Fruit fly (Drosophila melanogaster) whole organism, embryonic: ENCODE measurements around the gene Pmm2.

Experiments
- Bdp1 ChIP-seq: fragments of 200-800 bp; sonication (Bioruptor generic); optimal IDR thresholded peaks from 3 replicates; lab custom pipeline; 2016; ENCODE audit warnings: missing biosample characterization, missing genetic modification characterization
- CG1024 ChIP-seq: fragments of 200-800 bp; sonication (Bioruptor generic); IDR thresholded peaks from 2 replicates; pipeline ENCODE4 v1.3.6; 2022; ENCODE audit warnings: missing biosample characterization, missing genetic modification characterization
- CG11247 ChIP-seq: fragments of 200-800 bp; sonication (Bioruptor generic); IDR thresholded peaks from 2 replicates; pipeline ENCODE4 v1.3.6; 2022; ENCODE audit warnings: missing biosample characterization, missing genetic modification characterization
- CG11560 ChIP-seq: fragments of 200-800 bp; sonication (Bioruptor generic); IDR thresholded peaks from 3 replicates; pipeline ENCODE4 v1.3.6; 2022; ENCODE audit warnings: missing biosample characterization, missing genetic modification characterization
- CG11695 ChIP-seq: fragments of 200-800 bp; sonication (Bioruptor generic); IDR thresholded peaks from 3 replicates; pipeline ENCODE4 v1.3.6; 2022; ENCODE audit warnings: missing biosample characterization, missing genetic modification characterization
- CG12236 ChIP-seq: fragments of 200-800 bp; sonication (Bioruptor generic); optimal IDR thresholded peaks from 2 replicates; lab custom pipeline; 2016; ENCODE audit warnings: missing biosample characterization, missing genetic modification characterization
- CG15601 ChIP-seq: fragments of 200-800 bp; sonication (Bioruptor generic); optimal IDR thresholded peaks from 3 replicates; lab custom pipeline; 2019; ENCODE audit warnings: missing biosample characterization, mild to moderate bottlenecking, missing genetic modification characterization, moderate library complexity
- CG16815 ChIP-seq: fragments of 200-800 bp; sonication (Bioruptor generic); optimal IDR thresholded peaks from 3 replicates; lab custom pipeline; 2017; ENCODE audit warnings: missing biosample characterization, mild to moderate bottlenecking, missing genetic modification characterization
- CG17186 ChIP-seq: fragments of 200-800 bp; sonication (Bioruptor generic); optimal IDR thresholded peaks from 3 replicates; lab custom pipeline; 2017; ENCODE audit warnings: missing biosample characterization, missing genetic modification reagents, missing genetic modification characterization
- CG3281 ChIP-seq: fragments of 200-800 bp; sonication (Bioruptor generic); optimal IDR thresholded peaks from 3 replicates; lab custom pipeline; 2017; ENCODE audit warnings: missing biosample characterization, mild to moderate bottlenecking, missing genetic modification characterization
- CG3847 ChIP-seq: fragments of 200-800 bp; sonication (Bioruptor generic); IDR thresholded peaks from 2 replicates; pipeline ENCODE4 v1.3.6; 2022; ENCODE audit warnings: missing biosample characterization, missing genetic modification characterization
- CG4707 ChIP-seq: fragments of 200-800 bp; sonication (Bioruptor generic); optimal IDR thresholded peaks from 2 replicates; lab custom pipeline; 2018; ENCODE audit warnings: missing biosample characterization, mild to moderate bottlenecking, missing genetic modification characterization, moderate library complexity
- CG6254 ChIP-seq: fragments of 200-800 bp; sonication (Bioruptor generic); optimal IDR thresholded peaks from 3 replicates; lab custom pipeline; 2017; ENCODE audit warnings: mild to moderate bottlenecking, missing biosample characterization, missing genetic modification reagents, missing genetic modification characterization
- CG8089 ChIP-seq: fragments of 200-800 bp; sonication (Bioruptor generic); optimal IDR thresholded peaks from 3 replicates; lab custom pipeline; 2016; ENCODE audit warnings: missing biosample characterization, missing genetic modification characterization
- CG8924 ChIP-seq: fragments of 200-800 bp; optimal IDR thresholded peaks from 3 replicates; lab custom pipeline; 2019; ENCODE audit warnings: missing biosample characterization, mild to moderate bottlenecking, missing genetic modification characterization, moderate library complexity
- CG9797 ChIP-seq: fragments of 200-800 bp; sonication (Bioruptor generic); optimal IDR thresholded peaks from 3 replicates; lab custom pipeline; 2018; ENCODE audit warnings: missing biosample characterization, mild to moderate bottlenecking, missing genetic modification characterization
- D ChIP-seq, 2 experiments: fragments of 200-800 bp in 1 of 2; fragments of >200 bp in 1 of 2; sonication (Bioruptor generic) in 1 of 2; optimal IDR thresholded peaks; 2 replicates in 1 of 2; 3 replicates in 1 of 2; lab custom pipeline; 2017; ENCODE audit warnings: mild to moderate bottlenecking in 1 of 2, missing biosample characterization in 1 of 2, missing genetic modification characterization in 1 of 2, missing genetic modification reagents in 1 of 2
- Dip3 ChIP-seq: fragments of 200-800 bp; sonication (Bioruptor generic); optimal IDR thresholded peaks from 3 replicates; lab custom pipeline; 2016; ENCODE audit warnings: missing biosample characterization, missing genetic modification characterization
- E2f2 ChIP-seq: fragments of 200-800 bp; sonication (Bioruptor generic); IDR thresholded peaks from 2 replicates; pipeline ENCODE4 v1.3.6; 2022; ENCODE audit warnings: missing biosample characterization, missing genetic modification characterization
- Elba2 ChIP-seq: fragments of 200-800 bp; sonication (Bioruptor generic); optimal IDR thresholded peaks from 3 replicates; lab custom pipeline; 2016; ENCODE audit warnings: missing biosample characterization, missing genetic modification characterization
- GATAe ChIP-seq: fragments of 200-800 bp; sonication (Bioruptor generic); conservative IDR thresholded peaks from 2 replicates; pipeline ENCODE4 v1.3.6; 2022; ENCODE audit warnings: missing biosample characterization, missing genetic modification characterization
- Hr3 ChIP-seq: fragments of 200-800 bp; sonication (Bioruptor generic); optimal IDR thresholded peaks from 3 replicates; lab custom pipeline; 2016; ENCODE audit warnings: missing biosample characterization, missing genetic modification characterization
- Jarid2 ChIP-seq: fragments of 200-800 bp; sonication (Bioruptor generic); optimal IDR thresholded peaks from 3 replicates; lab custom pipeline; 2017; ENCODE audit warnings: mild to moderate bottlenecking, missing biosample characterization, missing genetic modification reagents, missing genetic modification characterization
- Lhr ChIP-seq: fragments of 200-800 bp; sonication (Bioruptor generic); optimal IDR thresholded peaks from 3 replicates; lab custom pipeline; 2017; ENCODE audit warnings: mild to moderate bottlenecking, missing biosample characterization, missing genetic modification reagents, missing genetic modification characterization
- Mrtf ChIP-seq: fragments of 200-800 bp; sonication (Bioruptor generic); IDR thresholded peaks from 3 replicates; pipeline ENCODE4 v1.3.6; 2022; ENCODE audit warnings: missing biosample characterization, missing genetic modification characterization
- Oaz ChIP-seq: fragments of 200-800 bp; sonication (Bioruptor generic); IDR thresholded peaks from 2 replicates; pipeline ENCODE4 v1.3.6; 2022; ENCODE audit warnings: missing biosample characterization, missing genetic modification characterization
- Sox102F ChIP-seq: fragments of 200-800 bp; sonication (Bioruptor generic); optimal IDR thresholded peaks from 2 replicates; lab custom pipeline; 2018; ENCODE audit warnings: missing biosample characterization, mild to moderate bottlenecking, missing genetic modification characterization, moderate library complexity
- Xbp1 ChIP-seq: fragments of 200-800 bp; sonication (Bioruptor generic); optimal IDR thresholded peaks from 3 replicates; lab custom pipeline; 2016; ENCODE audit warnings: missing biosample characterization, mild to moderate bottlenecking, missing genetic modification characterization
- amos ChIP-seq: fragments of 200-800 bp; sonication (Bioruptor generic); IDR thresholded peaks from 2 replicates; pipeline ENCODE4 v1.3.6; 2022; ENCODE audit warnings: missing biosample characterization, missing genetic modification characterization; ENCODE audit not compliant: partially characterized antibody
- br ChIP-seq: fragments of >200 bp; optimal IDR thresholded peaks from 2 replicates; lab custom pipeline; 2017
- corto ChIP-seq: fragments of 200-800 bp; sonication (Bioruptor generic); optimal IDR thresholded peaks from 2 replicates; lab custom pipeline; 2016; ENCODE audit warnings: missing biosample characterization, mild to moderate bottlenecking, missing genetic modification characterization, moderate library complexity
- danr ChIP-seq: fragments of 200-800 bp; sonication (Bioruptor generic); IDR thresholded peaks from 2 replicates; pipeline ENCODE4 v1.3.6; 2022; ENCODE audit warnings: missing biosample characterization, missing genetic modification characterization
- dmrt99B ChIP-seq: fragments of 200-800 bp; sonication (Bioruptor generic); optimal IDR thresholded peaks from 2 replicates; lab custom pipeline; 2018; ENCODE audit warnings: missing biosample characterization, mild to moderate bottlenecking, missing genetic modification characterization, moderate library complexity
- ems ChIP-seq: fragments of 200-800 bp; sonication (Bioruptor generic); optimal IDR thresholded peaks from 3 replicates; lab custom pipeline; 2016; ENCODE audit warnings: missing biosample characterization, missing genetic modification characterization
- eve ChIP-seq, 2 experiments: fragments of >200 bp; optimal IDR thresholded peaks; 2 replicates each; lab custom pipeline; 2017; ENCODE audit warnings: missing biosample characterization in 2 of 2, missing genetic modification characterization in 2 of 2
- kah ChIP-seq: fragments of 200-800 bp; sonication (Bioruptor generic); optimal IDR thresholded peaks from 2 replicates; lab custom pipeline; 2018; ENCODE audit warnings: missing biosample characterization, mild to moderate bottlenecking, missing genetic modification characterization
- kay ChIP-seq: fragments of 200-800 bp; sonication (Bioruptor generic); optimal IDR thresholded peaks from 2 replicates; lab custom pipeline; 2016; ENCODE audit warnings: missing biosample characterization, missing genetic modification characterization
- klu ChIP-seq: fragments of 200-800 bp; sonication (Bioruptor generic); IDR thresholded peaks from 2 replicates; pipeline ENCODE4 v1.3.6; 2022; ENCODE audit warnings: missing biosample characterization, missing genetic modification characterization
- maf-S ChIP-seq: fragments of 200-800 bp; sonication (Bioruptor generic); optimal IDR thresholded peaks from 2 replicates; lab custom pipeline; 2016; ENCODE audit warnings: missing biosample characterization, missing genetic modification characterization
- pan ChIP-seq, 4 experiments: fragments of >200 bp in 3 of 4; fragments of 200-800 bp in 1 of 4; sonication (Bioruptor generic) in 1 of 4; optimal IDR thresholded peaks in 3 of 4; IDR thresholded peaks in 1 of 4; 2 replicates each; pipeline versions ENCODE4 v1.3.6 to Lab custom; 2017 to 2022; ENCODE audit warnings: missing biosample characterization in 2 of 4, missing genetic modification characterization in 2 of 4, mixed read lengths in 1 of 4
- peb ChIP-seq: fragments of 200-800 bp; sonication (Bioruptor generic); IDR thresholded peaks from 2 replicates; pipeline ENCODE4 v1.3.6; 2022; ENCODE audit warnings: missing biosample characterization, missing genetic modification characterization
- pita ChIP-seq: fragments of 200-800 bp; sonication (Bioruptor generic); optimal IDR thresholded peaks from 2 replicates; lab custom pipeline; 2017; ENCODE audit warnings: missing biosample characterization, mild to moderate bottlenecking, missing genetic modification characterization
- pnt ChIP-seq: fragments of 200-800 bp; sonication (Bioruptor generic); optimal IDR thresholded peaks from 3 replicates; lab custom pipeline; 2016; ENCODE audit warnings: missing biosample characterization, missing genetic modification characterization
- sd ChIP-seq: fragments of 200-800 bp; sonication (Bioruptor generic); optimal IDR thresholded peaks from 3 replicates; lab custom pipeline; 2018; ENCODE audit warnings: missing biosample characterization, mild to moderate bottlenecking, missing genetic modification characterization, moderate library complexity
- shn ChIP-seq: fragments of 200-800 bp; sonication (Bioruptor generic); optimal IDR thresholded peaks from 3 replicates; lab custom pipeline; 2016; ENCODE audit warnings: missing biosample characterization, missing genetic modification characterization
- sna ChIP-seq: fragments of 200-800 bp; sonication (Bioruptor generic); IDR thresholded peaks from 2 replicates; pipeline ENCODE4 v1.3.6; 2022; ENCODE audit warnings: missing biosample characterization, missing genetic modification characterization; ENCODE audit not compliant: partially characterized antibody
- sug ChIP-seq: fragments of 200-800 bp; optimal IDR thresholded peaks from 2 replicates; lab custom pipeline; 2019; ENCODE audit warnings: missing biosample characterization, mild to moderate bottlenecking, missing genetic modification characterization, moderate library complexity
- tgo ChIP-seq: fragments of 200-800 bp; sonication (Bioruptor generic); IDR thresholded peaks from 3 replicates; pipeline ENCODE4 v1.3.6; 2022; ENCODE audit warnings: missing biosample characterization, missing genetic modification characterization
- vfl ChIP-seq: fragments of 200-800 bp; sonication (Bioruptor generic); optimal IDR thresholded peaks from 2 replicates; lab custom pipeline; 2016; ENCODE audit warnings: missing biosample characterization, missing genetic modification characterization

Pmm2 gene

DNA sequence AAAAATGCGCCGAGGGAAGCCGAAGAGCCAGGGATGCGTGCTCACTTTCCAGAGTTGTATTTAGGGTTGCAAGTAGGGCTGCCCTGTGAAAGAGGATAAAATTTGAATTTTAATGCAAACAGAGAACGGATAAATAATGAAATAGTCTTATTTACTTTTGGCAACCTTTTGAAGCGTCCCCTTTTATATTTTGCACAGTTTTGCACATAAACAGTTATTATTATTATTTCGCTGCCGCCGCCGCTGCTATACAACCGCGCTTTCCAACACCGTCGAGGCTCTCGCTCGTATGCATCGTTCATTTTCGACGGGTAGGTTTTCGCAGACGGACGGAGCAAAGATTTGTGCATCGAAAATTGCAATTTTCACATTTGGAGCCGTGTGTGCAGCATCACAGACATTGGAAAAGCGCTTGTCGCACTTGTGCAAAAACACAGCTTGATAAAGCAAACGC is 19.6 kb upstream of the Pmm2 start, which contains the start of the genes sti and tral (continued):
- TF ChIP-seq Sox102F (GFP tag; lab: Kevin White, UChicago): peak; percentile 83
- peak; percentile 68; the same call in 2 of the 3 replicates for TF ChIP-seq CG11695 (GFP tag; lab: Robert Waterston, UW)
- TF ChIP-seq Hr3 (GFP tag; lab: Kevin White, UChicago): peak; percentile 94
- peak; percentile 41 for TF ChIP-seq CG4707 (GFP tag; lab: Kevin White, UChicago)
- TF ChIP-seq CG6254: peak; percentile 71
- peak; percentile 89 for TF ChIP-seq CG8089 (GFP tag; lab: Kevin White, UChicago)
- TF ChIP-seq sna: 0 out of 2 replicates have a peak, but pooled peaks have one; percentile 17
- peak; percentile 94 for TF ChIP-seq Xbp1 (GFP tag; lab: Kevin White, UChicago)
- peak; percentile 66; the same call in 1 of the 2 replicates for TF ChIP-seq danr
- peak; percentile 87 for TF ChIP-seq tgo (GFP tag; lab: Robert Waterston, UW)
- peak; percentile 65 for TF ChIP-seq Elba2 (GFP tag; lab: Kevin White, UChicago)
- peak; percentile 93 for TF ChIP-seq vfl
- peak; percentile 81 for TF ChIP-seq CG16815 (GFP tag; lab: Kevin White, UChicago)
- TF ChIP-seq dmrt99B (tag; lab: Kevin White, UChicago): peak; percentile 71
- peak; percentile 99 for TF ChIP-seq E2f2 (GFP tag; lab: Robert Waterston, UW)
- TF ChIP-seq shn: peak; percentile 92
- peak; percentile 95 for TF ChIP-seq Dip3 (GFP tag; lab: Kevin White, UChicago)
- no peak for TF ChIP-seq pan (optimal IDR thresholded peaks at IDR 0.05; lab: Kevin White, UChicago)
- TF ChIP-seq pan (GFP tag; optimal IDR thresholded peaks at IDR 0.05 in 1 of 2, IDR thresholded peaks at IDR 0.05 in 1 of 2): peak in 1 of 2 experiments; percentile 86
- peak; percentile 92 for TF ChIP-seq pnt (GFP tag; lab: Kevin White, UChicago)
- TF ChIP-seq CG3847: peak; percentile 91
- TF ChIP-seq CG17186 (GFP tag; lab: Kevin White, UChicago): peak; percentile 94
- peak; percentile 33 for TF ChIP-seq D (optimal IDR thresholded peaks at IDR 0.05; lab: Kevin White, UChicago)
- peak; percentile 64 for TF ChIP-seq D (GFP tag; optimal IDR thresholded peaks at IDR 0.05; lab: Kevin White, UChicago)
- peak; percentile 75 for TF ChIP-seq CG8924 (tag; lab: Kevin White, UChicago)
- no peak for TF ChIP-seq br (lab: Kevin White, UChicago)
- TF ChIP-seq CG15601 (tag; lab: Kevin White, UChicago): peak; percentile 76
- peak; percentile 83 for TF ChIP-seq kay
- TF ChIP-seq amos (GFP tag; lab: Robert Waterston, UW): no peak; the same call in 1 of the 2 replicates
- peak; percentile 40; the same call in 1 of the 2 replicates for TF ChIP-seq CG1024 (GFP tag; lab: Robert Waterston, UW)
- peak; percentile 87 for TF ChIP-seq CG12236 (GFP tag; lab: Kevin White, UChicago)
- TF ChIP-seq pita (GFP tag; lab: Kevin White, UChicago): no peak
- peak; percentile 44 for TF ChIP-seq Jarid2 (GFP tag; lab: Kevin White, UChicago)
- peak; percentile 81 for TF ChIP-seq corto (GFP tag; lab: Kevin White, UChicago)
- peak; percentile 91 for TF ChIP-seq sug (tag; lab: Kevin White, UChicago)
- TF ChIP-seq peb (GFP tag; lab: Robert Waterston, UW): peak; percentile 53; the same call in 1 of the 2 replicates
- TF ChIP-seq Lhr (GFP tag; lab: Kevin White, UChicago): peak; percentile 79
- TF ChIP-seq Mrtf (GFP tag; lab: Robert Waterston, UW): peak; percentile 80
- peak; percentile 84 for TF ChIP-seq Bdp1 (GFP tag; lab: Kevin White, UChicago)
- TF ChIP-seq klu: peak; percentile 72
- peak; percentile 36 for TF ChIP-seq kah
- peak; percentile 81 for TF ChIP-seq CG11560 (tag; lab: Robert Waterston, UW)
- peak; percentile 62 for TF ChIP-seq CG9797 (GFP tag; lab: Kevin White, UChicago)
- peak in 1 of 2 experiments; percentile 13 for TF ChIP-seq eve (GFP tag; optimal IDR thresholded peaks at IDR 0.05; lab: Kevin White, UChicago)
- TF ChIP-seq sd (tag; lab: Kevin White, UChicago): no peak
- TF ChIP-seq maf-S: peak; percentile 94
- TF ChIP-seq CG11247 (GFP tag; lab: Robert Waterston, UW): peak; percentile 83
- TF ChIP-seq GATAe: no peak; the same call in 1 of the 2 replicates
- TF ChIP-seq ems (GFP tag; lab: Kevin White, UChicago): peak; percentile 91
- peak; percentile 97 for TF ChIP-seq CG3281 (GFP tag; lab: Kevin White, UChicago)
- peak; percentile 73 for TF ChIP-seq Oaz (GFP tag; lab: Robert Waterston, UW)
